Fruit fly (Drosophila melanogaster): ENCODE data around the gene bves.

bves gene

DNA sequence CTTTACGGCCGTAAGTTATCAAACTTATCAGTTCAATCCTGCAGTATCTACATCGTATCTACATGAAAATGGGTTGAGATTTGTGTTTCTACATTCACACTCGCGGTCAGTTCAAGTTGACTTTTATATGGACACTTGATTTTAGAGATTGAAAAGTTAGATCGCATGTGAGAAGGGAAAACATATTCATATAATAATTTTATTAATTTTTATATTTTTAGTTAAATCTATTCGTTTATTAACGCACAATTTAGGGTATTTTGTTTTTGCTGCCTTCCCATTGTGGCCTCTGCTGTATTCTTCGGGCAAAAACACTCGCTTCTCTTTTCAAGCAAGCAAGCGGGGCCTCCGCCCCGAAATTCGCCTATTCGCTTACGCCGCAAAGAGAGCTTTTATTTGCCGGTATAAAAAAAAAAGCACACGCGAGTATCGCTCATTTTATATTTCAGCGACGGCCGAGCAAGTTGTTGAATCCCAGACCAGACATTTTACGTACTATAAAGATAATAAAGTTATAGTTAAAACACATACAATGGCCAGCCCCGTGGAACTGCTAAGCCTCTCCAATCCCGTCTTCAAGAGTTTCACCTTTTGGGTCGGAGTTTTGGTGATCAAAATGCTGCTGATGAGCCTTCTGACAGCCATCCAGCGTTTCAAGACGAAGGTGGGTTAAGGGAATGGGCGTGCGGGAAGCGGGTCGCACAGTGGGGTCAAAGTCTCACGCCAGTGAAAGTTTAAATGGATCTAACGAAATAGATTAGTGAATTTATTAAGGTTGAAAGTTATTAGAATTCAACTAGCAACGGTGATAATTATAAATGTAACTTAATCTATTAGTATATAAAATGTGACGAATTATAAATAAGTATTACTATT, 10.9 kb upstream of the bves start:
- no peak for TF ChIP-seq CG8478 (optimal IDR thresholded peaks at IDR 0.05)

DNA sequence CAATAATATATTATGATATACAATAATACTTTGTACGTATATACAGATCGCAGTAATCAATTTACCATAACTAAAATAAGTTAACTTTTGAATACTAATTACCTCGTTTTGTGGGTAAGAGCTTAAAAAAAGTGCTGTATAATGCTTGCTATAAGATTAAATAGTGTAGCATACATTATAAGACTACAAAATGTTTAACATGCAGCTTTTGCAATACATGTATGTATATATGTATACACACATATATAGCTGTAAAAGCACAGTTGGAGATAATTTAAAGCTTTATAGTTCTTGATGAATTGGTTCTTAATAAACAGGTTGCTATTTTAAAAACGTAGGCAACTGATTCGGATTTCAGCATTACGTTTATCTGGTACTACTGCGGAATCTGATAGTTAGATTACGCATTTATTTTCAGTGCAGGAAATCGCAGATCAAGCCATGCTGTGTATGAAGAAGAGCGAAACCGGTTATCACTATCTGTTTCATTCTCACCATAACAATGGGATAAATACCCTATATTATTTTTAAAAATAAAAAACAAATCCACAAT, 9.4 kb upstream of the bves start:
- no peak for TF ChIP-seq EcR (GFP tag; optimal IDR thresholded peaks at IDR 0.05)
- no peak for TF ChIP-seq CG8478 (optimal IDR thresholded peaks at IDR 0.05)
- no peak for TF ChIP-seq psq (optimal IDR thresholded peaks at IDR 0.05)
- TF ChIP-seq usp (GFP tag; optimal IDR thresholded peaks at IDR 0.05) = no peak
- TF ChIP-seq Dll (optimal IDR thresholded peaks at IDR 0.05) = no peak
- TF ChIP-seq pan (optimal IDR thresholded peaks at IDR 0.05) = no peak

DNA sequence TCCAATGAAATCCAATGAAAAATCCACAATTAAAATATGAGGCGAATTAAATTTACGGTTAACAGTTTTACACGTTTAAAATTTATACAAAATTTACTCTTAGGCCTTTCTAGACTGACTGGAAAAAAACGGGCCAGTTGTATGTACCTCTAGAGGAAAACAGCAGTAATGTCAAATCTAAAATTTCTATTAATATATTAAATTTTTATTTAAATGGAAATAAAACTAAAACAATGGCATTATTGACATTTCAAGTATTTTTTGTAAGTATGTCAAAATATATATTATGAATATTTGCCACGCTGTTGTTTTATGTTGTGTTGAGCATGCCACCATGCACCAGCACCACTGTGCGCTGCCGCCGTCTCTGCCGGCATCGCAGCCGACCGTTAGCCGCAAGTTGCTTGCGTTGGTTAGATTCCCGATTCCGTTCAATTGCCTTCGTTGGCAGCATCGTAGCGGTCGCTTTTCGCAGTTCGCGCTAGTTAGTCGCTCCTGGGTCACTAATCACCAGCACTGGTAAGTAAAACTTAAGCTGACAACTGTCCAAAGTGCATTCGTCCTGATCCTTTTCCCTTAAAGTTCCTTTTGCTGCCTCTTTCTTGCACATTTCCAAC, 8.8 kb upstream of the bves start, which contains the start of gene Cbs:
Cbs (plus strand) TSS at position 308 of the 617 bp plus-strand sequence.
- TF ChIP-seq EcR (GFP tag; optimal IDR thresholded peaks at IDR 0.05) (no peak), usp (GFP tag; optimal IDR thresholded peaks at IDR 0.05) (no peak), psq (optimal IDR thresholded peaks at IDR 0.05) (no peak), pan (optimal IDR thresholded peaks at IDR 0.05) (no peak), CG8478 (optimal IDR thresholded peaks at IDR 0.05) (no peak), Dll (optimal IDR thresholded peaks at IDR 0.05) (no peak)

DNA sequence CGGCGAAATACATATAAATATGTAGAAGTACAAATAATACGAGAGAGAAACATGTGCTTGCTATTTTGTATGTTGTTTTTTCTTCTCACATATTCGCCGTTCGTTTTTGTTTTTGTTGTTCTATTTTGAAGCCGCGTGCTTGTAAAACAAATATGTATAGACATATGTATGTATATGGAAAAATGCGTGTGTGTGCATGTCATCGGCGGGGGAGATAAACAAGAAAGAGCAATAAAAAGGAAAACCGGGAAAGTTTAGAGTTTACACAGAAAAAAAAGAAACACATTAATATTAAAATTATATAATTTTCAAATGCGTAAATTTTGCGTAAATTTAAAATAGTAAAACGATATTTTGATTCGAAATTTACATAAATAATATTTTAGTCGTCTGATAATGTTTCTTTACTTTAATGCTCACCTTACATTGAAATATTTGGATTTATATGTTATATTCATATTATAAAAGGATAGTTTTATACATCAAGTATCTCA, 8.3 kb upstream of the bves start:
- TF ChIP-seq CG8478 (optimal IDR thresholded peaks at IDR 0.05) (no peak), Dll (optimal IDR thresholded peaks at IDR 0.05) (no peak), EcR (GFP tag; optimal IDR thresholded peaks at IDR 0.05) (no peak), usp (GFP tag; optimal IDR thresholded peaks at IDR 0.05) (no peak), psq (optimal IDR thresholded peaks at IDR 0.05) (no peak), pan (optimal IDR thresholded peaks at IDR 0.05) (no peak)

DNA sequence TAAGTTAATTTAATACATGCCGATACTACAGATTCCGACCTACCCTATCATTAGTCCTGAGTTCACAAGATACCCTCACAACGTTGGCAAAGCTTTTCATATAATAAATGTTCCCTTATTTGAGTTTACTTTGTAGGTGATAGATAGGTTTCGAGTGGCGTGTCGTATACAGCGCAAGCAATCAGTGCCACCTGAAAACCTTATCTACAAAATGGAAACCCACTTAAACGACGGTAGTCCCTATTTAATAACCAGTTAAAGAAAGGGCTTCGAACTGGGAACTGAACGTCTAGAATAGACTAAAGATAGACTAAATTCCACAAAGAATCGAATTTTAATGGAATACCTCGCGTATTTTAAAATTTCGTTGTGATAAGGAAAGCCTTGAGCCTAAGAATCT, 7.6 kb upstream of the bves start:
- TF ChIP-seq psq (optimal IDR thresholded peaks at IDR 0.05) (no peak), EcR (GFP tag; optimal IDR thresholded peaks at IDR 0.05) (no peak), Dll (optimal IDR thresholded peaks at IDR 0.05) (no peak), CG8478 (optimal IDR thresholded peaks at IDR 0.05) (no peak), usp (GFP tag; optimal IDR thresholded peaks at IDR 0.05) (no peak), pan (optimal IDR thresholded peaks at IDR 0.05) (no peak)

DNA sequence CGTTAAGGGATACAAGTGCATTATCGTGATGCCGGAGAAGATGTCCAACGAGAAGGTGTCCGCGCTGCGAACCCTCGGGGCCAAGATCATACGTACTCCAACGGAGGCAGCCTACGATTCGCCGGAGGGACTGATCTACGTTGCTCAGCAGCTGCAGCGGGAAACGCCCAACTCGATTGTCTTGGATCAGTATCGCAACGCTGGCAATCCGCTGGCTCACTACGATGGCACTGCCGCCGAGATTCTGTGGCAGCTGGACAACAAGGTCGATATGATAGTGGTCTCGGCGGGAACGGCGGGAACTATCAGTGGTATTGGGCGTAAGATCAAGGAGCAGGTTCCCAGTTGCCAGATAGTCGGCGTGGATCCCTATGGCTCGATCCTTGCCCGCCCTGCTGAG, 6.0 kb upstream of the bves start:
- no peak for TF ChIP-seq usp (GFP tag; optimal IDR thresholded peaks at IDR 0.05)
- TF ChIP-seq pan (optimal IDR thresholded peaks at IDR 0.05) = no peak
- TF ChIP-seq psq (optimal IDR thresholded peaks at IDR 0.05) = no peak
- TF ChIP-seq Dll (optimal IDR thresholded peaks at IDR 0.05) = no peak

DNA sequence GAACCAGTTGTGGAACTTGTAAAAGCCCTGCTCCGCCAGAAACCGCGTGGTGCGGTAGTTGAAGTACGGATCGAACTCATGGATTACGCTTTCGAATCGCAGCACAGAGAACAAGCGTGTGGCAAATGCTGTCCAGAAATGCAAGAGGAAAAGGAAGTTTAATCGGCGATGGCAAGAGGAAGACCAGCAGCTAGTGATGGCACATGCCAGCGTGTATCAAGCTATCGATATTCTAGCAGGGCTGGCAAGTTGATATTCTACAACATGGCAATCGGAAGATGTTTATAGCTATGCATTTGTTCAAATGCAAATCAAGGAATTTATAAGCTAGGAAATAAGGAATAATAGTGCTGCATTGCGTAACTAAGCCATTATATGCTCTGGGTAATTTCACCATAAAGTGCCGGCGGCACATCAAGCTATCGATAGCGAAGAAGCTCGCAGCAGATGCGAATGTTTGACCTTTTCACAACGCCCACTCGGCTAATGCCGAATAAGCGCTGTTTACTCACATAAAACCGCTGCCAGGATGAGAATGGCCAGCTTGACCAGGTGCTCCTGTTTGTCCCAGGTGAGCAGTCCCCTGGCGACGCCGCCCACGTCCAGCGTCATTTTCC, 556 bp upstream of the bves start:
- TF ChIP-seq pan (optimal IDR thresholded peaks at IDR 0.05) (no peak), Dll (optimal IDR thresholded peaks at IDR 0.05) (no peak), psq (optimal IDR thresholded peaks at IDR 0.05) (no peak), usp (GFP tag; optimal IDR thresholded peaks at IDR 0.05) (no peak), EcR (GFP tag; optimal IDR thresholded peaks at IDR 0.05) (no peak), CG8478 (optimal IDR thresholded peaks at IDR 0.05) (no peak)

DNA sequence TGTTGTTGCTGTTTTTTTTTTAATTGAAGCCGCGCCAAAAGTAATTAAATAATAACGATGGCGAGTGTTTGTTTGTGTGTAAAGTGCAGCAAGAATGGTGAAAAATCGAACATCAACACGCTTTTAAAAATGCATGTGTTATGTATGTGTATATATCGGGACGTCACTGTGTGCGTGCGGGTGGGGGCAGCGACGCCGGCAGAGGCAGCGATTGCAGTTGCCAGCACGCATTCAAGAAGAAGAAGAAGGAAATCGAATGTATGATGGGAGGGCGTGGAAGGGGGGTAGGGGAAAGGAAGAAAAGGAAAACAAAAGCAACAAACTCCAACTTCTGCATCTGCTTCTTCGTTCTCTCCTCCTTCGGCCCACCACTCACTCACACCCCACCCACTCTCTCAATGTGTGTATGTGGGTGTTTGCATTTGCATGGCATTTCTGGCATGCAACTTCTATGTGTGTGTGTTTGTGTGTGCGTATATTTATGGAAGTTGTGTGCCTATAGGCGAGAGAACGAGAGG, 1.3 kb downstream of the bves start:
- no peak for TF ChIP-seq usp (GFP tag; optimal IDR thresholded peaks at IDR 0.05)
- no peak for TF ChIP-seq psq (optimal IDR thresholded peaks at IDR 0.05)
- no peak for TF ChIP-seq CG8478 (optimal IDR thresholded peaks at IDR 0.05)
- TF ChIP-seq Dll (optimal IDR thresholded peaks at IDR 0.05) = no peak
- no peak for TF ChIP-seq pan (optimal IDR thresholded peaks at IDR 0.05)
- TF ChIP-seq EcR (GFP tag; optimal IDR thresholded peaks at IDR 0.05) = no peak

DNA sequence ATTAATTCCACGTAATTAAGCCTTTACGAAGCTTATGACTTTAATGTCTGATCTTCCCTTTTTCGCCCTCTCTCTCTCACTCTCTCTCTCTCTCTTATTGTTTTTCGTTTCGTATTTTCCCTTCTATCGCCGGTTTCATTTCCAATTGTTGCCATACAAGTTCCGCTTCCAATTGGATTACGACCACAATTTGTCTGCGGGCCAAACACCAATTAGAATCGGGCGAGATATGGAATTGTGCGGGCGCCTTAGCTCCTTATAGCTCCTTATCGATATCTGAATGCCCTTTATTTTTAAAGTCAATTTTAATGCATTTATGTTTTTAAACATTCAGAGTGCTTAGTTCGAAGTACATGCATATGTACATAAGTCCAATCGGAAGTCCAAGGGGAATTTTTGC, 3.0 kb downstream of the bves start:
- no peak for TF ChIP-seq Dll (optimal IDR thresholded peaks at IDR 0.05)
- no peak for TF ChIP-seq pan (optimal IDR thresholded peaks at IDR 0.05)
- TF ChIP-seq psq (optimal IDR thresholded peaks at IDR 0.05) = no peak
- no peak for TF ChIP-seq EcR (GFP tag; optimal IDR thresholded peaks at IDR 0.05)
- no peak for TF ChIP-seq usp (GFP tag; optimal IDR thresholded peaks at IDR 0.05)
- TF ChIP-seq CG8478 (optimal IDR thresholded peaks at IDR 0.05) = no peak

DNA sequence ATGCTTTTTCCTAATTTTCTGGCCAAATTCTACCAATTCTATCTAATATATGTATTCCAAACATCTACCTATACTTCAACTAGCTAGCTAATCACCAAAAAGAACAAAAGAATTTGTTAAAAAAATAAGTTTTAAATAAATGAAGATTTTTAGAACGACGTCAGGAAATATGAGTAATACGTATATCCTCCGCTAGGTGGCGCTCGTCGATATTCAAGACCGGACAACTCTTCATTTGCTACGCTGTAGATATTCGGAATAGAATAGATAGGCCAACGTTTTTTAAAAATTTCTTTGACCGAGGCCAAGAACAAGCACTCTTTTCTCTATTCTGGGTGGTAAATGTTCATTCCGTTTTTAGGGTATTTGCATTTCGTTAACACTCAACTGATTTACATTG, 4.7 kb downstream of the bves start:
- TF ChIP-seq psq (optimal IDR thresholded peaks at IDR 0.05) (no peak), pan (optimal IDR thresholded peaks at IDR 0.05) (no peak), EcR (GFP tag; optimal IDR thresholded peaks at IDR 0.05) (no peak), Dll (optimal IDR thresholded peaks at IDR 0.05) (no peak), usp (GFP tag; optimal IDR thresholded peaks at IDR 0.05) (no peak), CG8478 (optimal IDR thresholded peaks at IDR 0.05) (no peak)

DNA sequence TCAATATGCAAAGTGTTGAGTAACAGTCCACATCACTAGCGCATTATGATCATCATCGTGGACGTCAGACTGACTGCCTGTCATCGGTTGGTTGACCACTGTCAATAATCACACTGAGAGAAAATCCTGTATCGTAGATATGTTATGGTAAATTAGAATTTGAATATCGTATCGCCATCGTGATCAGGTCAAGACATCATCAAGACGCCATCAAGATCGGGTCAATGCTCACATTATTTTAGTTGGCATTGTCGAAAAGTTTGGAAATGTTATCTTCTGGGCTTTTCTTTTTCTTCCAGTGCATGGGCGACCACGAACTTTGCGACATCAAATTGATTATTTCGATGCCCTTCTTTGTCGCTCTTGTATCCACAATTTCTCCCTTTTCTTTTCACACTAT, 5.2 kb downstream of the bves start:
- TF ChIP-seq Dll (optimal IDR thresholded peaks at IDR 0.05) (no peak), EcR (GFP tag; optimal IDR thresholded peaks at IDR 0.05) (no peak), psq (optimal IDR thresholded peaks at IDR 0.05) (no peak), CG8478 (optimal IDR thresholded peaks at IDR 0.05) (no peak), usp (GFP tag; optimal IDR thresholded peaks at IDR 0.05) (no peak), pan (optimal IDR thresholded peaks at IDR 0.05) (no peak)
